Fruit fly (Drosophila melanogaster) whole organism, embryonic: ENCODE data around the gene CG9328.
A peak's percentile ranks its signal among the peaks of the same experiment; 100 is the strongest.

Experiments
- ATbp ChIP-seq: fragments of 200-800 bp; sonication (Bioruptor generic); optimal IDR thresholded peaks from 2 replicates; lab custom pipeline; 2017; ENCODE audit warnings: missing biosample characterization, mild to moderate bottlenecking, missing genetic modification characterization, missing genetic modification reagents
- Atf6 ChIP-seq: fragments of 200-800 bp; sonication (Bioruptor generic); IDR thresholded peaks from 2 replicates; pipeline ENCODE4 v1.3.6; 2022; ENCODE audit warnings: missing biosample characterization, missing genetic modification characterization
- Bdp1 ChIP-seq: fragments of 200-800 bp; sonication (Bioruptor generic); optimal IDR thresholded peaks from 3 replicates; lab custom pipeline; 2016; ENCODE audit warnings: missing biosample characterization, missing genetic modification characterization
- CG10543 ChIP-seq: fragments of 200-800 bp; sonication (Bioruptor generic); optimal IDR thresholded peaks from 3 replicates; lab custom pipeline; 2017; ENCODE audit warnings: missing biosample characterization, mild to moderate bottlenecking, missing genetic modification characterization, moderate library complexity
- CG12299 ChIP-seq: fragments of 200-800 bp; sonication (Bioruptor generic); optimal IDR thresholded peaks from 2 replicates; lab custom pipeline; 2018; ENCODE audit warnings: missing biosample characterization, mild to moderate bottlenecking, missing genetic modification characterization
- CG15479 ChIP-seq: fragments of 200-800 bp; sonication (Bioruptor generic); optimal IDR thresholded peaks from 3 replicates; lab custom pipeline; 2019; ENCODE audit warnings: missing biosample characterization, mild to moderate bottlenecking, missing genetic modification characterization, moderate library complexity
- CG1647 ChIP-seq: fragments of 200-800 bp; sonication (Bioruptor generic); optimal IDR thresholded peaks from 3 replicates; lab custom pipeline; 2016; ENCODE audit warnings: missing biosample characterization, missing genetic modification characterization
- CG17829 ChIP-seq: fragments of 200-800 bp; optimal IDR thresholded peaks from 2 replicates; lab custom pipeline; 2019; ENCODE audit warnings: missing biosample characterization, mild to moderate bottlenecking, missing genetic modification characterization, moderate library complexity
- CG17912 ChIP-seq: fragments of 200-800 bp; sonication (Bioruptor generic); optimal IDR thresholded peaks from 2 replicates; lab custom pipeline; 2018; ENCODE audit warnings: missing biosample characterization, mild to moderate bottlenecking, missing genetic modification characterization
- CG2202 ChIP-seq: fragments of 200-800 bp; sonication (Bioruptor generic); optimal IDR thresholded peaks from 2 replicates; lab custom pipeline; 2018; ENCODE audit warnings: missing biosample characterization, mild to moderate bottlenecking, missing genetic modification characterization
- CG2712 ChIP-seq: fragments of 200-800 bp; optimal IDR thresholded peaks from 3 replicates; lab custom pipeline; 2019; ENCODE audit warnings: missing biosample characterization, mild to moderate bottlenecking, missing genetic modification characterization, moderate library complexity
- CG31224 ChIP-seq: fragments of 200-800 bp; sonication (Bioruptor generic); IDR thresholded peaks from 2 replicates; pipeline ENCODE4 v1.3.6; 2022; ENCODE audit warnings: missing biosample characterization, missing genetic modification characterization
- CG3163 ChIP-seq: fragments of 200-800 bp; sonication (Bioruptor generic); optimal IDR thresholded peaks from 3 replicates; lab custom pipeline; 2016; ENCODE audit warnings: missing biosample characterization, missing genetic modification characterization
- CG32772 ChIP-seq: fragments of 200-800 bp; sonication (Bioruptor generic); IDR thresholded peaks from 2 replicates; pipeline ENCODE4 v1.3.6; 2022; ENCODE audit warnings: missing biosample characterization, missing genetic modification characterization
- CG3281 ChIP-seq: fragments of 200-800 bp; sonication (Bioruptor generic); optimal IDR thresholded peaks from 3 replicates; lab custom pipeline; 2017; ENCODE audit warnings: missing biosample characterization, mild to moderate bottlenecking, missing genetic modification characterization
- CG4360 ChIP-seq: fragments of 200-800 bp; sonication (Bioruptor generic); IDR thresholded peaks from 2 replicates; pipeline ENCODE4 v1.3.6; 2022; ENCODE audit warnings: missing biosample characterization, missing genetic modification characterization
- CG5245 ChIP-seq: fragments of 200-800 bp; sonication (Bioruptor generic); optimal IDR thresholded peaks from 3 replicates; lab custom pipeline; 2016; ENCODE audit warnings: missing biosample characterization, missing genetic modification characterization
- CG7357 ChIP-seq: fragments of 200-800 bp; sonication (Bioruptor generic); IDR thresholded peaks from 3 replicates; pipeline ENCODE4 v1.3.6; 2022; ENCODE audit warnings: missing biosample characterization, missing genetic modification characterization
- CG7928 ChIP-seq: fragments of 200-800 bp; sonication (Bioruptor generic); optimal IDR thresholded peaks from 2 replicates; lab custom pipeline; 2017; ENCODE audit warnings: missing biosample characterization, mild to moderate bottlenecking, missing genetic modification characterization
- CTCF ChIP-seq: fragments of 200-800 bp; sonication (Bioruptor generic); optimal IDR thresholded peaks from 2 replicates; lab custom pipeline; 2017; ENCODE audit warnings: missing biosample characterization, mild to moderate bottlenecking, missing genetic modification characterization, moderate library complexity
- CoRest ChIP-seq: fragments of 200-800 bp; sonication (Bioruptor generic); optimal IDR thresholded peaks from 3 replicates; lab custom pipeline; 2018; ENCODE audit warnings: missing biosample characterization, mild to moderate bottlenecking, missing genetic modification characterization, moderate library complexity
- Drgx ChIP-seq: fragments of 200-800 bp; sonication (Bioruptor generic); IDR thresholded peaks from 2 replicates; pipeline ENCODE4 v1.3.6; 2022; ENCODE audit warnings: missing biosample characterization, missing genetic modification characterization
- E2f2 ChIP-seq: fragments of 200-800 bp; sonication (Bioruptor generic); IDR thresholded peaks from 2 replicates; pipeline ENCODE4 v1.3.6; 2022; ENCODE audit warnings: missing biosample characterization, missing genetic modification characterization
- GATAe ChIP-seq: fragments of 200-800 bp; sonication (Bioruptor generic); conservative IDR thresholded peaks from 2 replicates; pipeline ENCODE4 v1.3.6; 2022; ENCODE audit warnings: missing biosample characterization, missing genetic modification characterization
- HLH4C ChIP-seq: fragments of 200-800 bp; sonication (Bioruptor generic); IDR thresholded peaks from 3 replicates; pipeline ENCODE4 v1.3.6; 2022; ENCODE audit warnings: missing biosample characterization, missing genetic modification characterization; ENCODE audit not compliant: partially characterized antibody
- Hmr ChIP-seq: fragments of 200-800 bp; sonication (Bioruptor generic); optimal IDR thresholded peaks from 3 replicates; lab custom pipeline; 2017; ENCODE audit warnings: mild to moderate bottlenecking, missing biosample characterization, missing genetic modification reagents, missing genetic modification characterization
- Mrtf ChIP-seq: fragments of 200-800 bp; sonication (Bioruptor generic); IDR thresholded peaks from 3 replicates; pipeline ENCODE4 v1.3.6; 2022; ENCODE audit warnings: missing biosample characterization, missing genetic modification characterization
- NC2β ChIP-seq: fragments of 200-800 bp; sonication (Bioruptor generic); optimal IDR thresholded peaks from 2 replicates; lab custom pipeline; 2016; ENCODE audit warnings: missing biosample characterization, missing genetic modification characterization
- NfI ChIP-seq: fragments of 200-800 bp; sonication (Bioruptor generic); optimal IDR thresholded peaks from 3 replicates; lab custom pipeline; 2018; ENCODE audit warnings: missing biosample characterization, mild to moderate bottlenecking, missing genetic modification characterization, moderate library complexity
- Xrp1 ChIP-seq: fragments of 200-800 bp; sonication (Bioruptor generic); IDR thresholded peaks from 2 replicates; pipeline ENCODE4 v1.3.6; 2022; ENCODE audit warnings: missing biosample characterization, missing genetic modification characterization
- ara ChIP-seq: fragments of 200-800 bp; sonication (Bioruptor generic); IDR thresholded peaks from 2 replicates; pipeline ENCODE4 v1.3.6; 2022; ENCODE audit warnings: missing biosample characterization, missing genetic modification characterization
- cg ChIP-seq: fragments of 200-800 bp; sonication (Bioruptor generic); optimal IDR thresholded peaks from 3 replicates; lab custom pipeline; 2019; ENCODE audit warnings: missing biosample characterization, mild to moderate bottlenecking, missing genetic modification characterization, moderate library complexity
- chinmo ChIP-seq: fragments of 200-800 bp; sonication (Bioruptor generic); IDR thresholded peaks from 4 replicates; pipeline ENCODE4 v1.3.6; 2022; ENCODE audit warnings: missing biosample characterization, missing genetic modification characterization; ENCODE audit not compliant: partially characterized antibody
- crol ChIP-seq: fragments of 200-800 bp; sonication (Bioruptor generic); IDR thresholded peaks from 2 replicates; pipeline ENCODE4 v1.3.6; 2022; ENCODE audit warnings: missing biosample characterization, missing genetic modification characterization
- dati ChIP-seq: fragments of 200-800 bp; sonication (Bioruptor generic); IDR thresholded peaks from 2 replicates; pipeline ENCODE4 v1.3.6; 2022; ENCODE audit warnings: missing biosample characterization, missing genetic modification characterization
- ewg ChIP-seq: fragments of 200-800 bp; sonication (Bioruptor generic); optimal IDR thresholded peaks from 3 replicates; lab custom pipeline; 2017; ENCODE audit warnings: mild to moderate bottlenecking, missing biosample characterization, missing genetic modification reagents, missing genetic modification characterization
- fd64A ChIP-seq: fragments of 200-800 bp; sonication (Bioruptor generic); optimal IDR thresholded peaks from 3 replicates; lab custom pipeline; 2018; ENCODE audit warnings: missing biosample characterization, mild to moderate bottlenecking, missing genetic modification characterization
- ftz-f1 ChIP-seq: fragments of 200-800 bp; sonication (Bioruptor generic); optimal IDR thresholded peaks from 2 replicates; lab custom pipeline; 2016; ENCODE audit warnings: missing biosample characterization, missing genetic modification characterization
- gsb-n ChIP-seq: fragments of 200-800 bp; sonication (Bioruptor generic); optimal IDR thresholded peaks from 3 replicates; lab custom pipeline; 2018; ENCODE audit warnings: missing biosample characterization, mild to moderate bottlenecking, missing genetic modification characterization
- hth ChIP-seq: fragments of >200 bp; optimal IDR thresholded peaks from 2 replicates; lab custom pipeline; 2017; ENCODE audit warnings: inconsistent platforms
- knrl ChIP-seq: fragments of 200-800 bp; sonication (Bioruptor generic); IDR thresholded peaks from 3 replicates; pipeline ENCODE4 v1.3.6; 2022; ENCODE audit warnings: missing biosample characterization, missing genetic modification characterization; ENCODE audit not compliant: partially characterized antibody
- nmo ChIP-seq: fragments of 200-800 bp; sonication (Bioruptor generic); optimal IDR thresholded peaks from 2 replicates; lab custom pipeline; 2018; ENCODE audit warnings: missing biosample characterization, mild to moderate bottlenecking, missing genetic modification characterization, moderate library complexity
- rib ChIP-seq: fragments of 200-800 bp; sonication (Bioruptor generic); IDR thresholded peaks from 2 replicates; pipeline ENCODE4 v1.3.6; 2022; ENCODE audit warnings: missing biosample characterization, missing genetic modification characterization
- sd ChIP-seq: fragments of 200-800 bp; sonication (Bioruptor generic); optimal IDR thresholded peaks from 3 replicates; lab custom pipeline; 2018; ENCODE audit warnings: missing biosample characterization, mild to moderate bottlenecking, missing genetic modification characterization, moderate library complexity
- sens ChIP-seq: fragments of 200-800 bp; sonication (Bioruptor generic); peaks from one replicate; lab custom pipeline; 2016; ENCODE audit warnings: missing biosample characterization, missing genetic modification characterization
- seq ChIP-seq: fragments of 200-800 bp; sonication (Bioruptor generic); IDR thresholded peaks from 2 replicates; pipeline ENCODE4 v1.3.6; 2022; ENCODE audit warnings: missing biosample characterization, missing genetic modification characterization
- slbo ChIP-seq: fragments of 200-800 bp; sonication (Bioruptor generic); IDR thresholded peaks from 2 replicates; pipeline ENCODE4 v1.3.6; 2022; ENCODE audit warnings: missing biosample characterization, missing genetic modification characterization
- sqz ChIP-seq: fragments of 200-800 bp; sonication (Bioruptor generic); optimal IDR thresholded peaks from 3 replicates; lab custom pipeline; 2018; ENCODE audit warnings: missing biosample characterization, mild to moderate bottlenecking, missing genetic modification characterization
- unpg ChIP-seq: fragments of 200-800 bp; sonication (Bioruptor generic); optimal IDR thresholded peaks from 3 replicates; lab custom pipeline; 2018; ENCODE audit warnings: missing biosample characterization, mild to moderate bottlenecking, missing genetic modification characterization, moderate library complexity
- vnd ChIP-seq: fragments of 200-800 bp; sonication (Bioruptor generic); IDR thresholded peaks from 3 replicates; pipeline ENCODE4 v1.3.6; 2022; ENCODE audit warnings: missing biosample characterization, missing genetic modification characterization; ENCODE audit not compliant: partially characterized antibody
- vvl ChIP-seq: fragments of 200-800 bp; sonication (Bioruptor generic); IDR thresholded peaks from 2 replicates; pipeline ENCODE4 v1.3.6; 2022; ENCODE audit warnings: missing biosample characterization, missing genetic modification characterization

The CG9328 gene

DNA sequence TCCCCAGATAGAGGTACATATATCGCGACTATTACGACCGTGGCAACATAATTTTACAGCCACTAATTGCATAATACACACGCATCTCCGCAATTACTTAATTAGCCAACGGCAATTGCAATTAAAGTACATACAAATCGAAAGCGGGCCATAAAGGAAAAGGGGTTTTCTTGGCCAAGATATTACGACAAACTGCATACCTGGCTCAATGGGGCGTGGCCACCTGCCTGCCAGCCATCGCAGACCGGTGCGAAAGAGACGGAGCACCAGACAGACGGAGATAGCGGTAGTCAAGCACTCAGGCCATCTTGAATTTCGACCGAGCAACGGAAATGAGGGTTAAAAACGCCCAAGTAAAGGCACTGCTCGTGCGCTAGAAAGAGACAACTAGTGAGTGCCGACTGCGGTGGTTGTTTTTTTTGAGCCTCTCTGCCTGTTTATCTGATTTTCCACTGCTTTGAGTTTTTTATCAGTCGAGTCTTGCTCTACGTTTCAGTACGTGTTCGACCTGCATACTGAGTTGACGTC lies 27.2 kb upstream of the CG9328 start, which contains the start of gene cad (continued):
- TF ChIP-seq NC2β (GFP tag; lab: Kevin White, UChicago) (no peak), dati (GFP tag; lab: Robert Waterston, UW) (no peak), Hmr (peak; percentile 48), HLH4C (GFP tag; lab: Robert Waterston, UW) (0 out of 3 replicates have a peak, but pooled peaks have one; percentile 32), ewg (GFP tag; lab: Kevin White, UChicago) (peak; percentile 6), gsb-n (tag; lab: Kevin White, UChicago) (peak; percentile 30), sd (tag; lab: Kevin White, UChicago) (peak; percentile 59), chinmo (GFP tag; lab: Robert Waterston, UW) (peak; percentile 78; the same call in 2 of the 4 replicates), CG17912 (GFP tag; lab: Kevin White, UChicago) (peak; percentile 44), CG4360 (GFP tag; lab: Robert Waterston, UW) (peak; percentile 80), Xrp1 (peak; percentile 35; the same call in 1 of the 2 replicates), E2f2 (GFP tag; lab: Robert Waterston, UW) (peak; percentile 20; the same call in 1 of the 2 replicates), Bdp1 (no peak), fd64A (GFP tag; lab: Kevin White, UChicago) (peak; percentile 33), knrl (peak; percentile 22; the same call in 1 of the 3 replicates), CG7928 (GFP tag; lab: Kevin White, UChicago) (no peak), sqz (GFP tag; lab: Kevin White, UChicago) (peak; percentile 94), CG15479 (GFP tag; lab: Kevin White, UChicago) (peak; percentile 30), CG2202 (tag; lab: Kevin White, UChicago) (peak; percentile 6), nmo (GFP tag; lab: Kevin White, UChicago) (peak; percentile 55), ftz-f1 (peak; percentile 31), CG3163 (no peak), vvl (GFP tag; lab: Robert Waterston, UW) (peak; percentile 75), ara (GFP tag; lab: Robert Waterston, UW) (no peak), CG3281 (GFP tag; lab: Kevin White, UChicago) (peak; percentile 35), CG5245 (GFP tag; lab: Kevin White, UChicago) (no peak), NfI (GFP tag; lab: Kevin White, UChicago) (peak; percentile 22), slbo (GFP tag; lab: Robert Waterston, UW) (peak; percentile 5; the same call in 1 of the 2 replicates), CG12299 (no peak), CTCF (no peak), CG10543 (GFP tag; lab: Kevin White, UChicago) (peak; percentile 57), cg (GFP tag; lab: Kevin White, UChicago) (peak; percentile 15), vnd (GFP tag; lab: Robert Waterston, UW) (0 out of 3 replicates have a peak, but pooled peaks have one; percentile 25), Mrtf (no peak), ATbp (GFP tag; lab: Kevin White, UChicago) (no peak), CG17829 (tag; lab: Kevin White, UChicago) (peak; percentile 47), seq (GFP tag; lab: Robert Waterston, UW) (peak; percentile 99), Atf6 (peak; percentile 51; the same call in 1 of the 2 replicates), GATAe (peak; percentile 80), sens (GFP tag; lab: Kevin White, UChicago) (peak; percentile 84), crol (0 out of 2 replicates have a peak, but pooled peaks have one; percentile 39), CG7357 (GFP tag; lab: Robert Waterston, UW) (no peak), rib (GFP tag; lab: Robert Waterston, UW) (no peak), CG31224 (GFP tag; lab: Robert Waterston, UW) (no peak), unpg (peak; percentile 0), CG32772 (GFP tag; lab: Robert Waterston, UW) (peak; percentile 80), CG1647 (GFP tag; lab: Kevin White, UChicago) (no peak), hth (lab: Kevin White, UChicago) (no peak), Drgx (GFP tag; lab: Robert Waterston, UW) (peak; percentile 56; the same call in 1 of the 2 replicates), CoRest (peak; percentile 58), CG2712 (tag; lab: Kevin White, UChicago) (no peak)
